Fruit fly (Drosophila melanogaster): ENCODE measurements around the gene CG4199.
A peak's percentile ranks its signal among the peaks of the same experiment; 100 is the strongest.

The CG4199 gene

DNA sequence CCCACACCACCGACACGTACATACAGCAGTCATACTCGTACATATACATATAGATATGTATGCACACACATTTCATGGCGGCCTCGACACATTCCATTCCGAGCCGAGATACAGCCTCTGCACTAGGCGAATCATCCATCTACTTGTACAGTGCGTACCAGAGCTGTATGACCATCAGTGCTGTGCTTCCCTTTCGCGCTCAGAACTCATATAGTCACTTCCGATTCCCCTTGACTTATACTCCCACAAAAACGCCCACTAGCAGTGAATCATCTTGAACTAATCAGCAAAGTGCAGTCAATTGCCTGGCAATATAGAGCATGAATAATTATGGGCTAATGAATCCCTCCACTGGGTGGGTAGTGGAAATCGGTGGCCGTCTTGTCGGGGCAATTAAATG lies 16.5 kb upstream of the CG4199 start (continued):
- TF ChIP-seq Hand (GFP tag; optimal IDR thresholded peaks at IDR 0.05): no peak
- peak; percentile 5 for TF ChIP-seq dmrt99B (tag; optimal IDR thresholded peaks at IDR 0.05)
- peak; percentile 75 for TF ChIP-seq sd (tag; optimal IDR thresholded peaks at IDR 0.05)
- no peak for TF ChIP-seq Blimp-1 (GFP tag; optimal IDR thresholded peaks at IDR 0.05)
- TF ChIP-seq CG10431 (GFP tag; optimal IDR thresholded peaks at IDR 0.05): no peak
- no peak for TF ChIP-seq Mad (GFP tag; optimal IDR thresholded peaks at IDR 0.05)
- no peak for TF ChIP-seq CG7839 (tag; optimal IDR thresholded peaks at IDR 0.05)
- no peak for TF ChIP-seq CG34224 (GFP tag; IDR thresholded peaks at IDR 0.05; ENCODE audit: partially characterized antibody)
- TF ChIP-seq MBD-R2 (GFP tag; IDR thresholded peaks at IDR 0.05): no peak
- no peak for TF ChIP-seq CG9437 (GFP tag; optimal IDR thresholded peaks at IDR 0.05)
- TF ChIP-seq sug (tag; optimal IDR thresholded peaks at IDR 0.05): peak; percentile 14

- TF ChIP-seq grn (GFP tag; optimal IDR thresholded peaks at IDR 0.05) (no peak), CG18599 (GFP tag; optimal IDR thresholded peaks at IDR 0.05) (peak; percentile 26), CG3065 (GFP tag; optimal IDR thresholded peaks at IDR 0.05) (no peak), Med (GFP tag) (peak; percentile 78), wor (GFP tag; IDR thresholded peaks at IDR 0.05) (no peak), CG43689 (GFP tag; IDR thresholded peaks at IDR 0.05) (no peak), Drgx (GFP tag; IDR thresholded peaks at IDR 0.05) (peak; percentile 37; the same call in 1 of the 2 replicates), row (GFP tag; IDR thresholded peaks at IDR 0.05) (0 out of 3 replicates have a peak, but pooled peaks have one; percentile 12), CG8478 (optimal IDR thresholded peaks at IDR 0.05) (no peak), CG15011 (GFP tag; optimal IDR thresholded peaks at IDR 0.05) (no peak), D19A (tag; optimal IDR thresholded peaks at IDR 0.05) (peak; percentile 59), Sox100B (GFP tag; optimal IDR thresholded peaks at IDR 0.05) (no peak), twi (tag; optimal IDR thresholded peaks at IDR 0.05) (no peak), sisA (GFP tag; IDR thresholded peaks at IDR 0.05) (no peak), sob (GFP tag; IDR thresholded peaks at IDR 0.05) (no peak), CG34422 (GFP tag; IDR thresholded peaks at IDR 0.05) (no peak), dysf (GFP tag; IDR thresholded peaks at IDR 0.05) (0 out of 3 replicates have a peak, but pooled peaks have one; percentile 10), CG15514 (GFP tag; optimal IDR thresholded peaks at IDR 0.05) (no peak), C15 (GFP tag; IDR thresholded peaks at IDR 0.05) (no peak), ttk (GFP tag; IDR thresholded peaks at IDR 0.05) (no peak), pan (optimal IDR thresholded peaks at IDR 0.05) (no peak), pan (GFP tag; optimal IDR thresholded peaks at IDR 0.05 in 1 of 2, IDR thresholded peaks at IDR 0.05 in 1 of 2) (peak in 1 of 2 experiments; percentile 6), Ravus (GFP tag; IDR thresholded peaks at IDR 0.05) (no peak), Rfx (GFP tag; IDR thresholded peaks at IDR 0.05) (peak; percentile 40; the same call in 1 of the 2 replicates), CG17912 (GFP tag; optimal IDR thresholded peaks at IDR 0.05) (no peak), fd102C (GFP tag; optimal IDR thresholded peaks at IDR 0.05) (no peak), inv (GFP tag; IDR thresholded peaks at IDR 0.05; ENCODE audit: partially characterized antibody) (no peak), lab (GFP tag; optimal IDR thresholded peaks at IDR 0.05) (peak; percentile 40), CG6689 (GFP tag; IDR thresholded peaks at IDR 0.05) (no peak), CG9817 (tag; optimal IDR thresholded peaks at IDR 0.05) (no peak), Ptx1 (GFP tag; IDR thresholded peaks at IDR 0.05) (peak; percentile 36; the same call in 1 of the 2 replicates), tgo (GFP tag; IDR thresholded peaks at IDR 0.05) (peak; percentile 30; the same call in 1 of the 3 replicates), Dip2 (GFP tag; IDR thresholded peaks at IDR 0.05) (no peak), Doc3 (GFP tag; IDR thresholded peaks at IDR 0.05; ENCODE audit: partially characterized antibody) (no peak), CG14441 (GFP tag; IDR thresholded peaks at IDR 0.05) (0 out of 2 replicates have a peak, but pooled peaks have one; percentile 19), exex (tag; optimal IDR thresholded peaks at IDR 0.05) (no peak), org-1 (GFP tag; optimal IDR thresholded peaks at IDR 0.05) (no peak), ftz-f1 (GFP tag; optimal IDR thresholded peaks at IDR 0.05) (peak; percentile 26), CG1792 (GFP tag; optimal IDR thresholded peaks at IDR 0.05) (no peak), gem (tag; optimal IDR thresholded peaks at IDR 0.05) (no peak)
These were observed 15.5 kb upstream of the CG4199 start for dm6 chrX:2088798-2089197.

Data from whole organism, embryonic.